Worm (Caenorhabditis elegans) whole organism, L1 larva: ENCODE results near the gene Y67D2.5.

Source experiments
- C04F5.9 ChIP-seq: sonication (generic microtip); optimal IDR thresholded peaks from 2 replicates; lab custom pipeline; 2016; ENCODE audit warnings: missing genetic modification characterization, missing compliant biosample characterization
- F16B12.6 ChIP-seq: fragments of 150-350 bp; optimal IDR thresholded peaks from 2 replicates; lab custom pipeline; 2014; ENCODE audit warnings: missing biosample characterization, missing genetic modification characterization
- ceh-8 ChIP-seq: fragments of 200-800 bp; sonication (Bioruptor generic); optimal IDR thresholded peaks from 2 replicates; lab custom pipeline; 2018; ENCODE audit warnings: mild to moderate bottlenecking, missing genetic modification characterization, moderate library complexity, missing compliant biosample characterization
- ceh-82 ChIP-seq, 3 experiments: fragments of 150-350 bp in 1 of 3; sonication (generic microtip) in 2 of 3; optimal IDR thresholded peaks; 2 replicates each; lab custom pipeline; 2014 to 2017; ENCODE audit warnings: missing biosample characterization in 3 of 3, missing genetic modification characterization in 3 of 3
- ceh-88 ChIP-seq: fragments of 200-800 bp; sonication (Bioruptor generic); IDR thresholded peaks from 2 replicates; pipeline ENCODE4 v1.3.6; 2022; ENCODE audit warnings: missing genetic modification characterization, missing compliant biosample characterization
- dsc-1 ChIP-seq: sonication (generic microtip); optimal IDR thresholded peaks from 2 replicates; lab custom pipeline; 2016; ENCODE audit warnings: mild to moderate bottlenecking, missing genetic modification characterization, missing compliant biosample characterization
- fkh-10 ChIP-seq: sonication (generic microtip); optimal IDR thresholded peaks from 2 replicates; lab custom pipeline; 2017; ENCODE audit warnings: missing biosample characterization, missing genetic modification reagents, missing genetic modification characterization
- hlh-17 ChIP-seq: fragments of 200-800 bp; sonication (Bioruptor generic); optimal IDR thresholded peaks from 2 replicates; lab custom pipeline; 2018; ENCODE audit warnings: missing genetic modification characterization, mild to moderate bottlenecking, missing compliant biosample characterization, moderate library complexity, borderline replicate concordance
- hlh-4 ChIP-seq: sonication (generic microtip); optimal IDR thresholded peaks from 2 replicates; lab custom pipeline; 2016; ENCODE audit warnings: mild to moderate bottlenecking, missing genetic modification characterization, missing compliant biosample characterization
- irx-1 ChIP-seq: sonication (generic microtip); optimal IDR thresholded peaks from 2 replicates; lab custom pipeline; 2016; ENCODE audit warnings: missing genetic modification characterization, missing compliant biosample characterization
- mef-2 ChIP-seq: fragments of 150-350 bp; optimal IDR thresholded peaks from 2 replicates; lab custom pipeline; 2014; ENCODE audit warnings: missing biosample characterization, missing genetic modification characterization
- mep-1 ChIP-seq: fragments of 150-350 bp; optimal IDR thresholded peaks from 2 replicates; lab custom pipeline; 2014; ENCODE audit warnings: missing biosample characterization, missing genetic modification characterization
- nhr-19 ChIP-seq: fragments of 200-800 bp; sonication (Bioruptor generic); conservative IDR thresholded peaks from 2 replicates; pipeline ENCODE4 v1.3.6; 2022; ENCODE audit warnings: missing genetic modification characterization, missing compliant biosample characterization
- nhr-28 ChIP-seq: fragments of 150-350 bp; optimal IDR thresholded peaks from 2 replicates; lab custom pipeline; 2014; ENCODE audit warnings: missing biosample characterization, missing genetic modification characterization
- nhr-71 ChIP-seq: sonication (generic microtip); optimal IDR thresholded peaks from 2 replicates; lab custom pipeline; 2016; ENCODE audit warnings: mild to moderate bottlenecking, missing genetic modification characterization, moderate library complexity, missing compliant biosample characterization
- nhr-84 ChIP-seq: sonication (generic microtip); optimal IDR thresholded peaks from 2 replicates; lab custom pipeline; 2017; ENCODE audit warnings: missing biosample characterization, missing genetic modification characterization
- pag-3 ChIP-seq: sonication (generic microtip); optimal IDR thresholded peaks from 2 replicates; lab custom pipeline; 2017; ENCODE audit warnings: missing genetic modification characterization, mild to moderate bottlenecking, missing compliant biosample characterization, antibody characterized with exemption, borderline replicate concordance; ENCODE audit not compliant: insufficient read depth
- pax-3 ChIP-seq: fragments of 200-800 bp; sonication (Bioruptor generic); optimal IDR thresholded peaks from 2 replicates; lab custom pipeline; 2018; ENCODE audit warnings: mild to moderate bottlenecking, missing genetic modification characterization, moderate library complexity, missing compliant biosample characterization
- pqm-1 ChIP-seq: sonication (generic microtip); optimal IDR thresholded peaks from 3 replicates; lab custom pipeline; 2017; ENCODE audit warnings: missing biosample characterization, missing genetic modification characterization
- snu-23 ChIP-seq: sonication (generic microtip); optimal IDR thresholded peaks from 2 replicates; lab custom pipeline; 2016; ENCODE audit warnings: missing genetic modification characterization, missing compliant biosample characterization
- sox-4 ChIP-seq: sonication (generic microtip); optimal IDR thresholded peaks from 2 replicates; lab custom pipeline; 2016; ENCODE audit warnings: missing genetic modification characterization, missing compliant biosample characterization
- unc-130 ChIP-seq: fragments of 150-350 bp; optimal IDR thresholded peaks from 2 replicates; lab custom pipeline; 2017; ENCODE audit warnings: missing biosample characterization, missing genetic modification characterization, inconsistent platforms
- unc-98 ChIP-seq: fragments of 200-800 bp; sonication (Bioruptor generic); IDR thresholded peaks from 2 replicates; pipeline ENCODE4 v1.3.6; 2022; ENCODE audit warnings: missing genetic modification characterization, missing compliant biosample characterization
- zag-1 ChIP-seq: fragments of 150-350 bp; optimal IDR thresholded peaks from 2 replicates; lab custom pipeline; 2014; ENCODE audit warnings: missing biosample characterization, missing genetic modification characterization
- ztf-11 ChIP-seq, 2 experiments: sonication (generic microtip); optimal IDR thresholded peaks; 2 replicates each; lab custom pipeline; 2016 to 2017; ENCODE audit warnings: missing genetic modification characterization in 2 of 2, missing biosample characterization in 1 of 2, missing compliant biosample characterization in 1 of 2
- ztf-4 ChIP-seq: fragments of 150-350 bp; optimal IDR thresholded peaks from 2 replicates; lab custom pipeline; 2014; ENCODE audit warnings: missing biosample characterization, missing genetic modification characterization

Y67D2.5 gene

DNA sequence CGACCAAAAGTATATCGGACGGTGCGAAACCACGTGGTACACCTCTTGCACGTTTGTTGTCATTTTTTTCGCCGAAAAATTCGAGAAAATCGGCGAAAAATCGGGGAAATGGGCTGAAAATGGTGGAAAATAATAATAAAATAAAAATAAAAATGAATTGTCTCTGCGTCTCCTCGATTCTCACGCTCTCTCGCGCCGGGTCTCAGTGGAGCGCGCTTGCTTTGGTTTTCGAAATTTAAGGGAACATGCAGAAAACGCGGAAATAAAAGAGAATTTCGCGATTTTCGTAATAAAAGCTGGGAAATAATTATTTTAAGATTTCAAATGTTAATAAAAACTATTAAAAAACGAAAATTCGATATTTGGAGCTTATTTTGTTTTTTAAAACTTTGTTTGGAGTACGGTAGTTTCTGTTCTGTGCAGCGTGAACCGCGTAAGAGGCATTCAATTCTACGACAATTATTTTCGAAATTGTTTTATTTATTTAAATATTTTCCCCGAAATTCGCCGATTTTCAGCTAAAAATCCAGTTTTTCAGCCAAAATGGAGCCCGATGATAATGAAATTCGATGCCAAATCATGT lies 44.1 kb downstream of the Y67D2.5 start, which contains the start of the genes ave-1 and M01G5.1 (continued):
- TF ChIP-seq hlh-4 (tag; lab: Kevin White, UChicago) (no peak), unc-98 (no peak), dsc-1 (tag; lab: Kevin White, UChicago) (no peak), nhr-28 (no peak), ztf-11 (tag; optimal IDR thresholded peaks at IDR 0.05; lab: Kevin White, UChicago) (no peak), sox-4 (tag; lab: Kevin White, UChicago) (no peak), F16B12.6 (tag; lab: Kevin White, UChicago) (peak; percentile 41), pqm-1 (tag; lab: Kevin White, UChicago) (no peak), mef-2 (tag; lab: Kevin White, UChicago) (no peak)

DNA sequence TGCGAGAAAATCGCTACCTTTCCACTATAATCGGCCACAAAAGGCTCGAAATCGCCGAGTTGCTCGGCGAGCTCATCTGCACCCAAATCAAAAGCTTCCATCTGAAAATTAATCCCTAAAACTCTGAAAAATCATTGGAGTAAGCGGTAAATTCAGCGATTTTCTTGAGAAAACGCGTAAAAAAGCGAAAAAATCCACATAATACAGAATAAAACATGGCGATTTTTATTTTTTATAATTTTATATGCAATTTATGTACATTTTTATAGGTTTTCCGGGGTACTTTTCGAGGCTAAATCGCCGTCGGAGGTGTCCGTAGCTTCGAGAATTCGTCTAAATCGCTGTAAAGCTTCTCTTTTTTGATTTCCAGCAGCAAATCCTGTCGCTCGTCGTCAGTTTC lies 44.8 kb downstream of the Y67D2.5 start, which contains the start of gene Y82E9BR.19:
TSS of gene Y82E9BR.19 (minus strand) at position 101 of the 400 bp plus-strand sequence.
- TF ChIP-seq irx-1 (tag; lab: Kevin White, UChicago) (no peak), nhr-19 (GFP tag; lab: Robert Waterston, UW) (no peak), pag-3 (tag; lab: Kevin White, UChicago) (no peak), ztf-4 (no peak), sox-4 (tag; lab: Kevin White, UChicago) (no peak), zag-1 (tag; lab: Kevin White, UChicago) (no peak), pax-3 (tag; lab: Kevin White, UChicago) (no peak), hlh-17 (no peak), nhr-84 (tag; lab: Kevin White, UChicago) (no peak), ceh-88 (GFP tag; lab: Robert Waterston, UW) (no peak), snu-23 (no peak), ceh-82 (tag; optimal IDR thresholded peaks at IDR 0.05; lab: Kevin White, UChicago) (no peak), mep-1 (no peak), C04F5.9 (tag; lab: Kevin White, UChicago) (no peak), ztf-11 (tag; optimal IDR thresholded peaks at IDR 0.05; lab: Kevin White, UChicago) (no peak), unc-130 (tag; lab: Kevin White, UChicago) (no peak), nhr-71 (no peak), ceh-8 (GFP tag; lab: Kevin White, UChicago) (no peak), fkh-10 (GFP tag; lab: Kevin White, UChicago) (no peak)
